Fruit fly (Drosophila melanogaster) whole organism, embryonic: ENCODE data around the gene CG5399.

ENCODE experiments used
- Asciz ChIP-seq: fragments of 200-800 bp; sonication (Bioruptor generic); optimal IDR thresholded peaks from 2 replicates; lab custom pipeline; 2017; ENCODE audit warnings: missing biosample characterization, mild to moderate bottlenecking, missing genetic modification characterization, missing genetic modification reagents
- CG11456 ChIP-seq: fragments of 200-800 bp; sonication (Bioruptor generic); IDR thresholded peaks from 3 replicates; pipeline ENCODE4 v1.3.6; 2022; ENCODE audit warnings: missing biosample characterization, missing genetic modification characterization
- CG12219 ChIP-seq: fragments of 200-800 bp; sonication (Bioruptor generic); optimal IDR thresholded peaks from 3 replicates; lab custom pipeline; 2018; ENCODE audit warnings: missing biosample characterization, mild to moderate bottlenecking, missing genetic modification characterization
- CG12299 ChIP-seq: fragments of 200-800 bp; sonication (Bioruptor generic); optimal IDR thresholded peaks from 2 replicates; lab custom pipeline; 2018; ENCODE audit warnings: missing biosample characterization, mild to moderate bottlenecking, missing genetic modification characterization
- CG14667 ChIP-seq: fragments of 200-800 bp; sonication (Bioruptor generic); IDR thresholded peaks from 2 replicates; pipeline ENCODE4 v1.3.6; 2022; ENCODE audit warnings: missing biosample characterization, missing genetic modification characterization
- CG1529 ChIP-seq: fragments of 200-800 bp; sonication (Bioruptor generic); optimal IDR thresholded peaks from 3 replicates; lab custom pipeline; 2018; ENCODE audit warnings: missing biosample characterization, missing genetic modification characterization
- CG17568 ChIP-seq: fragments of 200-800 bp; sonication (Bioruptor generic); optimal IDR thresholded peaks from 2 replicates; lab custom pipeline; 2018; ENCODE audit warnings: missing biosample characterization, mild to moderate bottlenecking, missing genetic modification characterization, moderate library complexity
- CG17802 ChIP-seq: fragments of 200-800 bp; sonication (Bioruptor generic); optimal IDR thresholded peaks from 2 replicates; lab custom pipeline; 2018; ENCODE audit warnings: missing biosample characterization, mild to moderate bottlenecking, missing genetic modification characterization, moderate library complexity
- CG17829 ChIP-seq: fragments of 200-800 bp; optimal IDR thresholded peaks from 2 replicates; lab custom pipeline; 2019; ENCODE audit warnings: missing biosample characterization, mild to moderate bottlenecking, missing genetic modification characterization, moderate library complexity
- CG1792 ChIP-seq: fragments of 200-800 bp; sonication (Bioruptor generic); optimal IDR thresholded peaks from 2 replicates; lab custom pipeline; 2016; ENCODE audit warnings: missing biosample characterization, missing genetic modification characterization
- CG2875 ChIP-seq: fragments of 200-800 bp; sonication (Bioruptor generic); optimal IDR thresholded peaks from 2 replicates; lab custom pipeline; 2017; ENCODE audit warnings: missing biosample characterization, mild to moderate bottlenecking, missing genetic modification characterization, missing genetic modification reagents
- CG32532 ChIP-seq: fragments of 200-800 bp; sonication (Bioruptor generic); IDR thresholded peaks from 2 replicates; pipeline ENCODE4 v1.3.6; 2022; ENCODE audit warnings: missing biosample characterization, missing genetic modification characterization
- CG42726 ChIP-seq: fragments of 200-800 bp; sonication (Bioruptor generic); IDR thresholded peaks from 2 replicates; pipeline ENCODE4 v1.3.6; 2022; ENCODE audit warnings: missing biosample characterization, missing genetic modification characterization; ENCODE audit not compliant: partially characterized antibody
- CG4854 ChIP-seq: fragments of 200-800 bp; sonication (Bioruptor generic); optimal IDR thresholded peaks from 2 replicates; lab custom pipeline; 2016; ENCODE audit warnings: missing biosample characterization, missing genetic modification characterization, inconsistent platforms
- CG6175 ChIP-seq: fragments of 200-800 bp; sonication (Bioruptor generic); IDR thresholded peaks from 3 replicates; pipeline ENCODE4 v1.3.6; 2022; ENCODE audit warnings: missing biosample characterization, missing genetic modification characterization
- CG6272 ChIP-seq: fragments of 200-800 bp; sonication (Bioruptor generic); IDR thresholded peaks from 2 replicates; pipeline ENCODE4 v1.3.6; 2022; ENCODE audit warnings: missing biosample characterization, missing genetic modification characterization
- CG7839 ChIP-seq: fragments of 200-800 bp; sonication (Bioruptor generic); optimal IDR thresholded peaks from 3 replicates; lab custom pipeline; 2018; ENCODE audit warnings: missing biosample characterization, mild to moderate bottlenecking, missing genetic modification characterization, moderate library complexity
- CG8765 ChIP-seq: fragments of 200-800 bp; sonication (Bioruptor generic); IDR thresholded peaks from 2 replicates; pipeline ENCODE4 v1.3.6; 2022; ENCODE audit warnings: missing biosample characterization, missing genetic modification characterization
- Camta ChIP-seq: fragments of 200-800 bp; sonication (Bioruptor generic); optimal IDR thresholded peaks from 2 replicates; lab custom pipeline; 2016; ENCODE audit warnings: missing biosample characterization, missing genetic modification characterization
- Chrac-16 ChIP-seq: fragments of 200-800 bp; sonication (Bioruptor generic); optimal IDR thresholded peaks from 3 replicates; lab custom pipeline; 2016; ENCODE audit warnings: missing biosample characterization, missing genetic modification characterization
- Dip3 ChIP-seq: fragments of 200-800 bp; sonication (Bioruptor generic); optimal IDR thresholded peaks from 3 replicates; lab custom pipeline; 2016; ENCODE audit warnings: missing biosample characterization, missing genetic modification characterization
- Hand ChIP-seq: fragments of 200-800 bp; sonication (Bioruptor generic); optimal IDR thresholded peaks from 2 replicates; lab custom pipeline; 2017; ENCODE audit warnings: mild to moderate bottlenecking, missing biosample characterization, missing genetic modification reagents, missing genetic modification characterization
- Hr51 ChIP-seq, 2 experiments: fragments of 200-800 bp; sonication (Bioruptor generic); optimal IDR thresholded peaks; 2 replicates in 1 of 2; 3 replicates in 1 of 2; lab custom pipeline; 2016 to 2018; ENCODE audit warnings: missing biosample characterization in 2 of 2, missing genetic modification characterization in 2 of 2, mild to moderate bottlenecking in 1 of 2, moderate library complexity in 1 of 2
- Hr78 ChIP-seq, 2 experiments: fragments of 200-800 bp in 1 of 2; fragments of >200 bp in 1 of 2; sonication (Bioruptor generic) in 1 of 2; optimal IDR thresholded peaks; 2 replicates each; lab custom pipeline; 2017 to 2019; ENCODE audit warnings: missing biosample characterization in 2 of 2, missing genetic modification characterization in 2 of 2, mild to moderate bottlenecking in 1 of 2, moderate library complexity in 1 of 2
- Hsf ChIP-seq: fragments of 200-800 bp; sonication (Bioruptor generic); optimal IDR thresholded peaks from 3 replicates; lab custom pipeline; 2016; ENCODE audit warnings: missing biosample characterization, missing genetic modification characterization
- Mad ChIP-seq: fragments of 200-800 bp; sonication (Bioruptor generic); optimal IDR thresholded peaks from 2 replicates; lab custom pipeline; 2016; ENCODE audit warnings: missing biosample characterization, missing genetic modification characterization
- Mrtf ChIP-seq: fragments of 200-800 bp; sonication (Bioruptor generic); IDR thresholded peaks from 3 replicates; pipeline ENCODE4 v1.3.6; 2022; ENCODE audit warnings: missing biosample characterization, missing genetic modification characterization
- NFAT ChIP-seq: fragments of 200-800 bp; sonication (Bioruptor generic); IDR thresholded peaks from 2 replicates; pipeline ENCODE4 v1.3.6; 2022; ENCODE audit warnings: missing biosample characterization, missing genetic modification characterization
- Oaz ChIP-seq: fragments of 200-800 bp; sonication (Bioruptor generic); IDR thresholded peaks from 2 replicates; pipeline ENCODE4 v1.3.6; 2022; ENCODE audit warnings: missing biosample characterization, missing genetic modification characterization
- abd-A ChIP-seq: fragments of 200-800 bp; sonication (Bioruptor generic); optimal IDR thresholded peaks from 3 replicates; lab custom pipeline; 2019; ENCODE audit warnings: missing biosample characterization, mild to moderate bottlenecking, missing genetic modification characterization, moderate library complexity
- ap ChIP-seq: fragments of 200-800 bp; sonication (Bioruptor generic); IDR thresholded peaks from 2 replicates; pipeline ENCODE4 v1.3.6; 2022; ENCODE audit warnings: missing biosample characterization, missing genetic modification characterization
- bcd ChIP-seq: fragments of 200-800 bp; sonication (Bioruptor generic); optimal IDR thresholded peaks from 2 replicates; lab custom pipeline; 2017; ENCODE audit warnings: missing biosample characterization, mild to moderate bottlenecking, missing genetic modification characterization
- bsh ChIP-seq, 2 experiments: fragments of 200-800 bp; sonication (Bioruptor generic); optimal IDR thresholded peaks; 2 replicates each; lab custom pipeline; 2017 to 2018; ENCODE audit warnings: mild to moderate bottlenecking in 2 of 2, missing biosample characterization in 2 of 2, missing genetic modification characterization in 2 of 2, moderate library complexity in 1 of 2
- corto ChIP-seq: fragments of 200-800 bp; sonication (Bioruptor generic); optimal IDR thresholded peaks from 2 replicates; lab custom pipeline; 2016; ENCODE audit warnings: missing biosample characterization, mild to moderate bottlenecking, missing genetic modification characterization, moderate library complexity
- croc ChIP-seq: fragments of 200-800 bp; sonication (Bioruptor generic); conservative IDR thresholded peaks from 3 replicates; pipeline ENCODE4 v1.3.6; 2022; ENCODE audit warnings: missing biosample characterization, missing genetic modification characterization
- crol ChIP-seq: fragments of 200-800 bp; sonication (Bioruptor generic); IDR thresholded peaks from 2 replicates; pipeline ENCODE4 v1.3.6; 2022; ENCODE audit warnings: missing biosample characterization, missing genetic modification characterization
- dan ChIP-seq: fragments of 200-800 bp; sonication (Bioruptor generic); IDR thresholded peaks from 2 replicates; pipeline ENCODE4 v1.3.6; 2022; ENCODE audit warnings: missing biosample characterization, missing genetic modification characterization
- disco-r ChIP-seq: fragments of 200-800 bp; sonication (Bioruptor generic); optimal IDR thresholded peaks from 2 replicates; lab custom pipeline; 2016; ENCODE audit warnings: missing biosample characterization, missing genetic modification characterization
- dysf ChIP-seq: fragments of 200-800 bp; sonication (Bioruptor generic); IDR thresholded peaks from 3 replicates; pipeline ENCODE4 v1.3.6; 2022; ENCODE audit warnings: missing biosample characterization, missing genetic modification characterization
- emc ChIP-seq: fragments of 200-800 bp; sonication (Bioruptor generic); optimal IDR thresholded peaks from 2 replicates; lab custom pipeline; 2016; ENCODE audit warnings: missing biosample characterization, missing genetic modification characterization
- en ChIP-seq: fragments of 200-800 bp; sonication (Bioruptor generic); optimal IDR thresholded peaks from 2 replicates; lab custom pipeline; 2016; ENCODE audit warnings: missing biosample characterization, missing genetic modification characterization
- eve ChIP-seq, 2 experiments: fragments of >200 bp; optimal IDR thresholded peaks; 2 replicates each; lab custom pipeline; 2017; ENCODE audit warnings: missing biosample characterization in 2 of 2, missing genetic modification characterization in 2 of 2
- gem ChIP-seq: fragments of 200-800 bp; sonication (Bioruptor generic); optimal IDR thresholded peaks from 2 replicates; lab custom pipeline; 2019; ENCODE audit warnings: missing biosample characterization, mild to moderate bottlenecking, missing genetic modification characterization, moderate library complexity
- jing ChIP-seq: fragments of 200-800 bp; sonication (Bioruptor generic); optimal IDR thresholded peaks from 2 replicates; lab custom pipeline; 2018; ENCODE audit warnings: missing biosample characterization, mild to moderate bottlenecking, missing genetic modification characterization
- knrl ChIP-seq: fragments of 200-800 bp; sonication (Bioruptor generic); IDR thresholded peaks from 3 replicates; pipeline ENCODE4 v1.3.6; 2022; ENCODE audit warnings: missing biosample characterization, missing genetic modification characterization; ENCODE audit not compliant: partially characterized antibody
- nau ChIP-seq: fragments of 200-800 bp; sonication (Bioruptor generic); optimal IDR thresholded peaks from 3 replicates; lab custom pipeline; 2017; ENCODE audit warnings: missing biosample characterization, mild to moderate bottlenecking, missing genetic modification characterization, missing genetic modification reagents
- nerfin-2 ChIP-seq: fragments of 200-800 bp; sonication (Bioruptor generic); IDR thresholded peaks from 2 replicates; pipeline ENCODE4 v1.3.6; 2022; ENCODE audit warnings: missing biosample characterization, missing genetic modification characterization; ENCODE audit not compliant: partially characterized antibody
- pfk ChIP-seq: fragments of 200-800 bp; sonication (Bioruptor generic); optimal IDR thresholded peaks from 2 replicates; lab custom pipeline; 2018; ENCODE audit warnings: missing biosample characterization, mild to moderate bottlenecking, missing genetic modification characterization, moderate library complexity
- phol ChIP-seq: fragments of 200-800 bp; sonication (Bioruptor generic); optimal IDR thresholded peaks from 3 replicates; lab custom pipeline; 2018; ENCODE audit warnings: missing biosample characterization, mild to moderate bottlenecking, missing genetic modification characterization, moderate library complexity
- so ChIP-seq: fragments of 200-800 bp; sonication (Bioruptor generic); IDR thresholded peaks from 3 replicates; pipeline ENCODE4 v1.3.6; 2022; ENCODE audit warnings: missing biosample characterization, missing genetic modification characterization
- vfl ChIP-seq: fragments of 200-800 bp; sonication (Bioruptor generic); optimal IDR thresholded peaks from 2 replicates; lab custom pipeline; 2016; ENCODE audit warnings: missing biosample characterization, missing genetic modification characterization

CG5399 gene

DNA sequence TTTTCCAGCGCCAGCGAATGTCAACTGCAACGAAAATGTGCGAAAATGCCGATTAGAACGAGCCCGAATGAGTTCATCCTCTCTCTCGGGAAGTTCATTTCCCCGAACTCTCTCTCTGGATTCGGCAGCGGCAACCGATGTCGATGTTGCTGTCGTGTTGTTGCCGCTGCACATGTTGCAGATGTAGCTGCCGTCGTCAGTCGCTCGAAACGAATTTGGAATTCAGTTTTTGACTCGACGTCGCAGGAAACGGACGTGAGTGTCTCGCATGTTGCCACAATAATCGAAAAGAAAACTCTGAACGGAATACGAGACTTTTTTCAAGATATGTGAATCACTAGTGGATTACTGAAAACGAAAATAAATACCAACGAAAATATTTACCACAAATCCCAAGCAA is 29.1 kb upstream of the CG5399 start, which contains the start of gene pxb (continued):
- TF ChIP-seq so (GFP tag; lab: Robert Waterston, UW) (0 out of 3 replicates have a peak, but pooled peaks have one; percentile 37), croc (GFP tag; lab: Robert Waterston, UW) (no peak), CG1529 (GFP tag; lab: Kevin White, UChicago) (no peak), jing (GFP tag; lab: Kevin White, UChicago) (peak; percentile 47), crol (GFP tag; lab: Robert Waterston, UW) (no peak), CG4854 (GFP tag; lab: Kevin White, UChicago) (no peak), corto (GFP tag; lab: Kevin White, UChicago) (no peak), gem (tag; lab: Kevin White, UChicago) (no peak), nerfin-2 (GFP tag; lab: Robert Waterston, UW) (peak; percentile 45; the same call in 1 of the 2 replicates), disco-r (no peak), NFAT (no peak), CG42726 (0 out of 2 replicates have a peak, but pooled peaks have one; percentile 23), ap (GFP tag; lab: Robert Waterston, UW) (no peak), dysf (GFP tag; lab: Robert Waterston, UW) (no peak), emc (GFP tag; lab: Kevin White, UChicago) (no peak), Oaz (GFP tag; lab: Robert Waterston, UW) (no peak), Hsf (GFP tag; lab: Kevin White, UChicago) (no peak), Camta (no peak), CG17802 (tag; lab: Kevin White, UChicago) (no peak), CG14667 (GFP tag; lab: Robert Waterston, UW) (no peak), CG8765 (GFP tag; lab: Robert Waterston, UW) (peak; percentile 21; the same call in 1 of the 2 replicates), Dip3 (GFP tag; lab: Kevin White, UChicago) (no peak), CG7839 (tag; lab: Kevin White, UChicago) (no peak), CG32532 (GFP tag; lab: Robert Waterston, UW) (no peak), CG6272 (GFP tag; lab: Robert Waterston, UW) (no peak), CG2875 (peak; percentile 37), CG11456 (GFP tag; lab: Robert Waterston, UW) (no peak), Mrtf (GFP tag; lab: Robert Waterston, UW) (no peak), abd-A (peak; percentile 26), Hr51 (GFP tag; optimal IDR thresholded peaks at IDR 0.05; lab: Kevin White, UChicago) (peak in 1 of 2 experiments; percentile 2), CG12219 (GFP tag; lab: Kevin White, UChicago) (peak; percentile 21), bcd (GFP tag; lab: Kevin White, UChicago) (no peak), CG12299 (tag; lab: Kevin White, UChicago) (no peak), Mad (GFP tag; lab: Kevin White, UChicago) (peak; percentile 24), pfk (GFP tag; lab: Kevin White, UChicago) (no peak), Hand (GFP tag; lab: Kevin White, UChicago) (peak; percentile 20), knrl (GFP tag; lab: Robert Waterston, UW) (no peak), CG17568 (GFP tag; lab: Kevin White, UChicago) (peak; percentile 12), phol (tag; lab: Kevin White, UChicago) (no peak), nau (GFP tag; lab: Kevin White, UChicago) (no peak), CG1792 (GFP tag; lab: Kevin White, UChicago) (no peak), dan (GFP tag; lab: Robert Waterston, UW) (no peak), en (GFP tag; lab: Kevin White, UChicago) (no peak), vfl (GFP tag; lab: Kevin White, UChicago) (no peak), Asciz (no peak), Hr78 (GFP tag; optimal IDR thresholded peaks at IDR 0.05; lab: Kevin White, UChicago) (no peak), CG6175 (GFP tag; lab: Robert Waterston, UW) (no peak), bsh (GFP tag; optimal IDR thresholded peaks at IDR 0.05; lab: Kevin White, UChicago) (peak; percentile 5 to 19), eve (GFP tag; optimal IDR thresholded peaks at IDR 0.05; lab: Kevin White, UChicago) (no peak), Chrac-16 (GFP tag; lab: Kevin White, UChicago) (no peak), CG17829 (tag; lab: Kevin White, UChicago) (peak; percentile 44)
